Fruit fly (Drosophila melanogaster): ENCODE results near the gene PMCA.

Gene PMCA

DNA sequence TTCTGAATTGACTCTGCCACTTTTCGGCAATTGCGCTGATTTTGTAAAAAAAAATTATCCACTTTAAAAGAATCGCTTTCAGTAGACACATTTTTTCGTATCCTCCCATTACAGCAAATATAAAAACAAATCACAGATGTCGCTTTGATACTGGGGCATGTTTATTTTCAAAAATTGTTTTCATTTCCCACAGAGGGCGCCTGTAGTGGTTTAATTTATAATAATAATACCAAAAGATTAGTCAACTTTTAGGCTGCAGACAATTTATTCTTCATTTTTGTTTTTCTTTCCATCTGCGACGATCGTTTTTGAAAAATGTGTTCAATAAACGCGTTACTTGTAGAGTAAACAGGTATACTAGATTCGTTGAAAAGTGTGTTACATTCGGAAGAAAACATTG, 48.1 kb upstream of the PMCA start (continued):
- TF ChIP-seq CG8478 (optimal IDR thresholded peaks at IDR 0.05) (no peak), Hmx (GFP tag; optimal IDR thresholded peaks at IDR 0.05) (no peak), CG4424 (GFP tag; optimal IDR thresholded peaks at IDR 0.05) (peak; percentile 61), CG7357 (GFP tag; IDR thresholded peaks at IDR 0.05) (no peak), CG34224 (GFP tag; IDR thresholded peaks at IDR 0.05; ENCODE audit: partially characterized antibody) (no peak), Pdp1 (GFP tag; optimal IDR thresholded peaks at IDR 0.05) (peak; percentile 36 to 46), Meics (GFP tag; optimal IDR thresholded peaks at IDR 0.05) (peak; percentile 51), run (tag; optimal IDR thresholded peaks at IDR 0.05) (no peak), pfk (GFP tag; optimal IDR thresholded peaks at IDR 0.05) (no peak), CG16863 (GFP tag; optimal IDR thresholded peaks at IDR 0.05) (peak; percentile 9), ap (GFP tag; IDR thresholded peaks at IDR 0.05) (no peak), Ada2b (GFP tag; IDR thresholded peaks at IDR 0.05) (no peak), CG14050 (GFP tag; IDR thresholded peaks at IDR 0.05) (no peak), BtbVII (GFP tag; optimal IDR thresholded peaks at IDR 0.05) (no peak), Antp (GFP tag; optimal IDR thresholded peaks at IDR 0.05) (no peak), dimm (GFP tag; IDR thresholded peaks at IDR 0.05) (no peak), CG5180 (GFP tag; optimal IDR thresholded peaks at IDR 0.05) (no peak), zen (tag; optimal IDR thresholded peaks at IDR 0.05) (no peak), CG14667 (GFP tag; IDR thresholded peaks at IDR 0.05) (no peak), CG14710 (tag; optimal IDR thresholded peaks at IDR 0.05) (peak; percentile 25), CG10654 (GFP tag; optimal IDR thresholded peaks at IDR 0.05) (peak; percentile 18), kni (GFP tag; optimal IDR thresholded peaks at IDR 0.05) (no peak), bbx (GFP tag; IDR thresholded peaks at IDR 0.05; ENCODE audit: partially characterized antibody) (no peak), CG2678 (tag; optimal IDR thresholded peaks at IDR 0.05) (no peak), zfh2 (GFP tag; optimal IDR thresholded peaks at IDR 0.05) (no peak), CG11085 (GFP tag; IDR thresholded peaks at IDR 0.05) (no peak), CG2116 (GFP tag; optimal IDR thresholded peaks at IDR 0.05) (no peak), D19B (GFP tag; optimal IDR thresholded peaks at IDR 0.05) (no peak), Doc3 (GFP tag; IDR thresholded peaks at IDR 0.05; ENCODE audit: partially characterized antibody) (no peak), pros (GFP tag; optimal IDR thresholded peaks at IDR 0.05) (no peak), Gug (GFP tag; IDR thresholded peaks at IDR 0.05) (no peak), cad (GFP tag; optimal IDR thresholded peaks at IDR 0.05) (no peak), ssp (GFP tag; IDR thresholded peaks at IDR 0.05) (no peak), Bdp1 (GFP tag; optimal IDR thresholded peaks at IDR 0.05) (no peak), CG9876 (GFP tag; optimal IDR thresholded peaks at IDR 0.05) (no peak), caup (GFP tag; optimal IDR thresholded peaks at IDR 0.05; ENCODE audit: severe bottlenecking) (peak; percentile 8), ara (GFP tag; IDR thresholded peaks at IDR 0.05) (no peak), pita (GFP tag; optimal IDR thresholded peaks at IDR 0.05) (peak; percentile 55), CG6654 (GFP tag; optimal IDR thresholded peaks at IDR 0.05) (no peak), ttk (GFP tag; IDR thresholded peaks at IDR 0.05) (no peak), otp (GFP tag; IDR thresholded peaks at IDR 0.05) (no peak), CG15073 (GFP tag; optimal IDR thresholded peaks at IDR 0.05) (no peak), wdn (GFP tag; IDR thresholded peaks at IDR 0.05) (no peak), ERR (GFP tag; optimal IDR thresholded peaks at IDR 0.05) (no peak), croc (GFP tag; conservative IDR thresholded peaks at IDR 0.05) (no peak), CG33213 (GFP tag; optimal IDR thresholded peaks at IDR 0.05) (peak; percentile 38), wek (GFP tag; optimal IDR thresholded peaks at IDR 0.05) (no peak), Asciz (GFP tag; optimal IDR thresholded peaks at IDR 0.05) (peak; percentile 47), gt (GFP tag; IDR thresholded peaks at IDR 0.05) (no peak), CG15011 (GFP tag; optimal IDR thresholded peaks at IDR 0.05) (no peak), CG11696 (GFP tag; IDR thresholded peaks at IDR 0.05) (no peak), CG3726 (GFP tag; IDR thresholded peaks at IDR 0.05) (no peak), CG3407 (GFP tag; optimal IDR thresholded peaks at IDR 0.05) (no peak)

All from whole organism, embryonic.